Fruit fly (Drosophila melanogaster) whole organism, embryonic: ENCODE results near the gene dpr20.
A peak's percentile ranks its signal among the peaks of the same experiment; 100 is the strongest.

Experiments used
- Antp ChIP-seq: fragments of 200-800 bp; sonication (Bioruptor generic); optimal IDR thresholded peaks from 3 replicates; lab custom pipeline; 2016; ENCODE audit warnings: missing biosample characterization, missing genetic modification characterization
- CG10209 ChIP-seq: fragments of 200-800 bp; sonication (Bioruptor generic); optimal IDR thresholded peaks from 3 replicates; lab custom pipeline; 2017; ENCODE audit warnings: missing biosample characterization, mild to moderate bottlenecking, missing genetic modification characterization, missing genetic modification reagents
- CG1024 ChIP-seq: fragments of 200-800 bp; sonication (Bioruptor generic); IDR thresholded peaks from 2 replicates; pipeline ENCODE4 v1.3.6; 2022; ENCODE audit warnings: missing biosample characterization, missing genetic modification characterization
- CG10321 ChIP-seq: fragments of 200-800 bp; sonication (Bioruptor generic); IDR thresholded peaks from 2 replicates; pipeline ENCODE4 v1.3.6; 2022; ENCODE audit warnings: missing biosample characterization, missing genetic modification characterization
- CG10462 ChIP-seq: fragments of 200-800 bp; sonication (Bioruptor generic); optimal IDR thresholded peaks from 2 replicates; lab custom pipeline; 2016; ENCODE audit warnings: missing biosample characterization, missing genetic modification characterization
- CG10565 ChIP-seq: fragments of 200-800 bp; sonication (Bioruptor generic); optimal IDR thresholded peaks from 3 replicates; lab custom pipeline; 2016; ENCODE audit warnings: missing biosample characterization, mild to moderate bottlenecking, missing genetic modification characterization
- CG11456 ChIP-seq: fragments of 200-800 bp; sonication (Bioruptor generic); IDR thresholded peaks from 3 replicates; pipeline ENCODE4 v1.3.6; 2022; ENCODE audit warnings: missing biosample characterization, missing genetic modification characterization
- CG12769 ChIP-seq: fragments of 200-800 bp; sonication (Bioruptor generic); optimal IDR thresholded peaks from 2 replicates; lab custom pipeline; 2019; ENCODE audit warnings: missing biosample characterization, mild to moderate bottlenecking, missing genetic modification characterization, moderate library complexity
- CG17186 ChIP-seq: fragments of 200-800 bp; sonication (Bioruptor generic); optimal IDR thresholded peaks from 3 replicates; lab custom pipeline; 2017; ENCODE audit warnings: missing biosample characterization, missing genetic modification reagents, missing genetic modification characterization
- CG17361 ChIP-seq: fragments of 200-800 bp; sonication (Bioruptor generic); IDR thresholded peaks from 3 replicates; pipeline ENCODE4 v1.3.6; 2022; ENCODE audit warnings: missing biosample characterization, missing genetic modification characterization
- CG31388 ChIP-seq: fragments of 200-800 bp; sonication (Bioruptor generic); optimal IDR thresholded peaks from 2 replicates; lab custom pipeline; 2016; ENCODE audit warnings: missing biosample characterization, missing genetic modification characterization
- CG3163 ChIP-seq: fragments of 200-800 bp; sonication (Bioruptor generic); optimal IDR thresholded peaks from 3 replicates; lab custom pipeline; 2016; ENCODE audit warnings: missing biosample characterization, missing genetic modification characterization
- CG4328 ChIP-seq: fragments of 200-800 bp; sonication (Bioruptor generic); optimal IDR thresholded peaks from 3 replicates; lab custom pipeline; 2017; ENCODE audit warnings: missing biosample characterization, missing genetic modification reagents, missing genetic modification characterization
- CG43689 ChIP-seq: fragments of 200-800 bp; sonication (Bioruptor generic); IDR thresholded peaks from 2 replicates; pipeline ENCODE4 v1.3.6; 2022; ENCODE audit warnings: missing biosample characterization, missing genetic modification characterization
- CG6683 ChIP-seq: fragments of 200-800 bp; sonication (Bioruptor generic); optimal IDR thresholded peaks from 2 replicates; lab custom pipeline; 2017; ENCODE audit warnings: missing biosample characterization, mild to moderate bottlenecking, missing genetic modification characterization, missing genetic modification reagents
- CG6689 ChIP-seq: fragments of 200-800 bp; sonication (Bioruptor generic); IDR thresholded peaks from 2 replicates; pipeline ENCODE4 v1.3.6; 2022; ENCODE audit warnings: missing biosample characterization, missing genetic modification characterization
- CG7372 ChIP-seq: fragments of 200-800 bp; sonication (Bioruptor generic); IDR thresholded peaks from 2 replicates; pipeline ENCODE4 v1.3.6; 2022; ENCODE audit warnings: missing biosample characterization, missing genetic modification characterization
- CG7745 ChIP-seq: fragments of 200-800 bp; sonication (Bioruptor generic); optimal IDR thresholded peaks from 2 replicates; lab custom pipeline; 2018; ENCODE audit warnings: missing biosample characterization, mild to moderate bottlenecking, missing genetic modification characterization, moderate library complexity
- CG7839 ChIP-seq: fragments of 200-800 bp; sonication (Bioruptor generic); optimal IDR thresholded peaks from 3 replicates; lab custom pipeline; 2018; ENCODE audit warnings: missing biosample characterization, mild to moderate bottlenecking, missing genetic modification characterization, moderate library complexity
- CG8359 ChIP-seq: fragments of 200-800 bp; sonication (Bioruptor generic); optimal IDR thresholded peaks from 2 replicates; lab custom pipeline; 2017; ENCODE audit warnings: missing biosample characterization, mild to moderate bottlenecking, missing genetic modification characterization, borderline replicate concordance
- CG8388 ChIP-seq: fragments of 200-800 bp; sonication (Bioruptor generic); optimal IDR thresholded peaks from 2 replicates; lab custom pipeline; 2019; ENCODE audit warnings: missing biosample characterization, mild to moderate bottlenecking, missing genetic modification characterization, moderate library complexity
- CG9727 ChIP-seq: fragments of 200-800 bp; sonication (Bioruptor generic); optimal IDR thresholded peaks from 3 replicates; lab custom pipeline; 2017; ENCODE audit warnings: missing biosample characterization, mild to moderate bottlenecking, missing genetic modification characterization
- CG9817 ChIP-seq: fragments of 200-800 bp; sonication (Bioruptor generic); optimal IDR thresholded peaks from 2 replicates; lab custom pipeline; 2018; ENCODE audit warnings: missing biosample characterization, mild to moderate bottlenecking, missing genetic modification characterization, moderate library complexity
- Dip2 ChIP-seq: fragments of 200-800 bp; sonication (Bioruptor generic); IDR thresholded peaks from 2 replicates; pipeline ENCODE4 v1.3.6; 2022; ENCODE audit warnings: missing biosample characterization, missing genetic modification characterization
- GATAe ChIP-seq: fragments of 200-800 bp; sonication (Bioruptor generic); conservative IDR thresholded peaks from 2 replicates; pipeline ENCODE4 v1.3.6; 2022; ENCODE audit warnings: missing biosample characterization, missing genetic modification characterization
- MBD-R2 ChIP-seq: fragments of 200-800 bp; sonication (Bioruptor generic); IDR thresholded peaks from 2 replicates; pipeline ENCODE4 v1.3.6; 2022; ENCODE audit warnings: missing biosample characterization, missing genetic modification characterization
- Max ChIP-seq: fragments of 200-800 bp; sonication (Bioruptor generic); optimal IDR thresholded peaks from 2 replicates; lab custom pipeline; 2016; ENCODE audit warnings: missing biosample characterization, mild to moderate bottlenecking, missing genetic modification characterization
- Pdp1 ChIP-seq, 2 experiments: fragments of 200-800 bp; sonication (Bioruptor generic); optimal IDR thresholded peaks; 3 replicates each; lab custom pipeline; 2016; ENCODE audit warnings: missing biosample characterization in 2 of 2, missing genetic modification characterization in 2 of 2, mild to moderate bottlenecking in 1 of 2, moderate library complexity in 1 of 2
- Sox100B ChIP-seq: fragments of 200-800 bp; sonication (Bioruptor generic); optimal IDR thresholded peaks from 3 replicates; lab custom pipeline; 2018; ENCODE audit warnings: missing biosample characterization, mild to moderate bottlenecking, missing genetic modification characterization
- Taf1 ChIP-seq: fragments of 200-800 bp; sonication (Bioruptor generic); IDR thresholded peaks from 2 replicates; pipeline ENCODE4 v1.3.6; 2022; ENCODE audit warnings: missing biosample characterization, missing genetic modification characterization
- YL-1 ChIP-seq: fragments of 200-800 bp; sonication (Bioruptor generic); optimal IDR thresholded peaks from 3 replicates; lab custom pipeline; 2017; ENCODE audit warnings: missing biosample characterization, mild to moderate bottlenecking, missing genetic modification characterization
- ac ChIP-seq: fragments of 200-800 bp; sonication (Bioruptor generic); optimal IDR thresholded peaks from 3 replicates; lab custom pipeline; 2017; ENCODE audit warnings: missing biosample characterization, mild to moderate bottlenecking, missing genetic modification characterization
- al ChIP-seq: fragments of 200-800 bp; sonication (Bioruptor generic); IDR thresholded peaks from 2 replicates; pipeline ENCODE4 v1.3.6; 2022; ENCODE audit warnings: missing biosample characterization, missing genetic modification characterization
- ase ChIP-seq: fragments of 200-800 bp; sonication (Bioruptor generic); IDR thresholded peaks from 3 replicates; pipeline ENCODE4 v1.3.6; 2022; ENCODE audit warnings: missing biosample characterization, missing genetic modification characterization
- bigmax ChIP-seq: fragments of 200-800 bp; sonication (Bioruptor generic); optimal IDR thresholded peaks from 2 replicates; lab custom pipeline; 2018; ENCODE audit warnings: missing biosample characterization, mild to moderate bottlenecking, missing genetic modification characterization
- chinmo ChIP-seq: fragments of 200-800 bp; sonication (Bioruptor generic); IDR thresholded peaks from 4 replicates; pipeline ENCODE4 v1.3.6; 2022; ENCODE audit warnings: missing biosample characterization, missing genetic modification characterization; ENCODE audit not compliant: partially characterized antibody
- dmrt99B ChIP-seq: fragments of 200-800 bp; sonication (Bioruptor generic); optimal IDR thresholded peaks from 2 replicates; lab custom pipeline; 2018; ENCODE audit warnings: missing biosample characterization, mild to moderate bottlenecking, missing genetic modification characterization, moderate library complexity
- fd96Cb ChIP-seq: fragments of 200-800 bp; sonication (Bioruptor generic); optimal IDR thresholded peaks from 2 replicates; lab custom pipeline; 2018; ENCODE audit warnings: missing biosample characterization, mild to moderate bottlenecking, missing genetic modification characterization, moderate library complexity
- fru ChIP-seq: fragments of >200 bp; optimal IDR thresholded peaks from 2 replicates; lab custom pipeline; 2017
- gsb ChIP-seq: fragments of 200-800 bp; sonication (Bioruptor generic); IDR thresholded peaks from 2 replicates; pipeline ENCODE4 v1.3.6; 2022; ENCODE audit warnings: missing biosample characterization, missing genetic modification characterization
- gt ChIP-seq: fragments of 200-800 bp; sonication (Bioruptor generic); IDR thresholded peaks from 2 replicates; pipeline ENCODE4 v1.3.6; 2022; ENCODE audit warnings: missing biosample characterization, missing genetic modification characterization
- lab ChIP-seq: fragments of 200-800 bp; sonication (Bioruptor generic); optimal IDR thresholded peaks from 3 replicates; lab custom pipeline; 2017; ENCODE audit warnings: missing biosample characterization, missing genetic modification characterization, mild to moderate bottlenecking, moderate library complexity, missing genetic modification reagents
- nerfin-1 ChIP-seq: fragments of 200-800 bp; sonication (Bioruptor generic); optimal IDR thresholded peaks from 3 replicates; lab custom pipeline; 2019; ENCODE audit warnings: missing biosample characterization, mild to moderate bottlenecking, missing genetic modification characterization, moderate library complexity
- pum ChIP-seq: fragments of 200-800 bp; sonication (Bioruptor generic); optimal IDR thresholded peaks from 2 replicates; lab custom pipeline; 2016; ENCODE audit warnings: missing biosample characterization, missing genetic modification characterization
- ranshi ChIP-seq: fragments of 200-800 bp; sonication (Bioruptor generic); IDR thresholded peaks from 2 replicates; pipeline ENCODE4 v1.3.6; 2022; ENCODE audit warnings: missing biosample characterization, missing genetic modification characterization
- schlank ChIP-seq: fragments of 200-800 bp; sonication (Bioruptor generic); optimal IDR thresholded peaks from 2 replicates; lab custom pipeline; 2018; ENCODE audit warnings: missing biosample characterization, mild to moderate bottlenecking, missing genetic modification characterization
- stwl ChIP-seq: fragments of 200-800 bp; sonication (Bioruptor generic); optimal IDR thresholded peaks from 3 replicates; lab custom pipeline; 2018; ENCODE audit warnings: missing biosample characterization, mild to moderate bottlenecking, missing genetic modification characterization, moderate library complexity
- tna ChIP-seq: fragments of 200-800 bp; sonication (Bioruptor generic); IDR thresholded peaks from 2 replicates; pipeline ENCODE4 v1.3.6; 2022; ENCODE audit warnings: missing biosample characterization, missing genetic modification characterization; ENCODE audit not compliant: partially characterized antibody
- zen ChIP-seq: fragments of 200-800 bp; sonication (Bioruptor generic); optimal IDR thresholded peaks from 3 replicates; lab custom pipeline; 2018; ENCODE audit warnings: missing biosample characterization, mild to moderate bottlenecking, missing genetic modification characterization, moderate library complexity
- zf30C ChIP-seq: fragments of 200-800 bp; sonication (Bioruptor generic); optimal IDR thresholded peaks from 3 replicates; lab custom pipeline; 2018; ENCODE audit warnings: missing biosample characterization, mild to moderate bottlenecking, missing genetic modification characterization

Gene dpr20

DNA sequence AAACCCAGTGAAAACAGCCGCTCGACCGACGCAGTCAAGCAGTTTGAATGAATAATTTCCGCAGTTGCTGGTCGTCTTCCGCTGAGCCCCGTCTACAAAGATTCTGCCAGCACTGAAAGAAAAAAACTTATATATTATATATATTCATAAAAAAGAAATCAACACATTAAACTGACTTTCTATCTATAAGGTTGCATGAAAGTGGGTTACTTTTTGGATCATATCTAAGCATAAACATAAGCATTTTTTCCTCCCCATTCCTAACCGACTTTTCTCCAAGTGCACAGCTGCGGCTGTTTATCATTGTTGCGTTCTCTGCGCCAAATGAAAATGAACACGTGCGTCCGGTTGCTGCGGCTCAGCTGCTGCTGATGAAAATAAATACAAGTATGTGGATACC, 36.7 kb downstream of the dpr20 start (continued):
- TF ChIP-seq chinmo (GFP tag; lab: Robert Waterston, UW) (no peak), CG9727 (GFP tag; lab: Kevin White, UChicago) (peak; percentile 49), Dip2 (no peak), zf30C (GFP tag; lab: Kevin White, UChicago) (peak; percentile 28), dmrt99B (tag; lab: Kevin White, UChicago) (peak; percentile 85), CG12769 (no peak), ac (GFP tag; lab: Kevin White, UChicago) (no peak), zen (peak; percentile 35), lab (GFP tag; lab: Kevin White, UChicago) (peak; percentile 78), CG10209 (GFP tag; lab: Kevin White, UChicago) (peak; percentile 58), fru (lab: Kevin White, UChicago) (no peak), CG31388 (GFP tag; lab: Kevin White, UChicago) (no peak), CG8388 (GFP tag; lab: Kevin White, UChicago) (peak; percentile 74), CG6683 (GFP tag; lab: Kevin White, UChicago) (peak; percentile 55), CG9817 (tag; lab: Kevin White, UChicago) (peak; percentile 61), CG10565 (GFP tag; lab: Kevin White, UChicago) (no peak), ase (GFP tag; lab: Robert Waterston, UW) (peak; percentile 75; the same call in 2 of the 3 replicates), Antp (GFP tag; lab: Kevin White, UChicago) (no peak), CG17186 (GFP tag; lab: Kevin White, UChicago) (no peak), schlank (tag; lab: Kevin White, UChicago) (no peak), bigmax (GFP tag; lab: Kevin White, UChicago) (no peak), CG3163 (no peak), MBD-R2 (peak; percentile 38; the same call in 1 of the 2 replicates), fd96Cb (peak; percentile 77), nerfin-1 (tag; lab: Kevin White, UChicago) (peak; percentile 58), Max (GFP tag; lab: Kevin White, UChicago) (peak; percentile 57), CG4328 (GFP tag; lab: Kevin White, UChicago) (peak; percentile 43), tna (GFP tag; lab: Robert Waterston, UW) (no peak), CG7372 (no peak; the same call in 1 of the 2 replicates), CG11456 (GFP tag; lab: Robert Waterston, UW) (peak; percentile 59; the same call in 2 of the 3 replicates), CG1024 (peak; percentile 69), Sox100B (peak; percentile 78), GATAe (GFP tag; lab: Robert Waterston, UW) (no peak), CG6689 (GFP tag; lab: Robert Waterston, UW) (peak; percentile 76), CG10462 (GFP tag; lab: Kevin White, UChicago) (peak; percentile 60), gsb (GFP tag; lab: Robert Waterston, UW) (peak; percentile 56; the same call in 1 of the 2 replicates), CG17361 (GFP tag; lab: Robert Waterston, UW) (peak; percentile 66; the same call in 2 of the 3 replicates), CG8359 (GFP tag; lab: Kevin White, UChicago) (peak; percentile 27), pum (GFP tag; lab: Kevin White, UChicago) (no peak), al (GFP tag; lab: Robert Waterston, UW) (peak; percentile 38), CG7745 (no peak), Pdp1 (GFP tag; optimal IDR thresholded peaks at IDR 0.05; lab: Kevin White, UChicago) (peak in 1 of 2 experiments; percentile 10), YL-1 (GFP tag; lab: Kevin White, UChicago) (no peak), CG7839 (peak; percentile 78), ranshi (GFP tag; lab: Robert Waterston, UW) (peak; percentile 64), stwl (no peak), CG43689 (peak; percentile 31; the same call in 1 of the 2 replicates), Taf1 (GFP tag; lab: Robert Waterston, UW) (no peak), CG10321 (GFP tag; lab: Robert Waterston, UW) (no peak), gt (GFP tag; lab: Robert Waterston, UW) (0 out of 2 replicates have a peak, but pooled peaks have one; percentile 15)
